Fruit fly (Drosophila melanogaster): Measurements from ENCODE around the gene CG31140.

The CG31140 gene

DNA sequence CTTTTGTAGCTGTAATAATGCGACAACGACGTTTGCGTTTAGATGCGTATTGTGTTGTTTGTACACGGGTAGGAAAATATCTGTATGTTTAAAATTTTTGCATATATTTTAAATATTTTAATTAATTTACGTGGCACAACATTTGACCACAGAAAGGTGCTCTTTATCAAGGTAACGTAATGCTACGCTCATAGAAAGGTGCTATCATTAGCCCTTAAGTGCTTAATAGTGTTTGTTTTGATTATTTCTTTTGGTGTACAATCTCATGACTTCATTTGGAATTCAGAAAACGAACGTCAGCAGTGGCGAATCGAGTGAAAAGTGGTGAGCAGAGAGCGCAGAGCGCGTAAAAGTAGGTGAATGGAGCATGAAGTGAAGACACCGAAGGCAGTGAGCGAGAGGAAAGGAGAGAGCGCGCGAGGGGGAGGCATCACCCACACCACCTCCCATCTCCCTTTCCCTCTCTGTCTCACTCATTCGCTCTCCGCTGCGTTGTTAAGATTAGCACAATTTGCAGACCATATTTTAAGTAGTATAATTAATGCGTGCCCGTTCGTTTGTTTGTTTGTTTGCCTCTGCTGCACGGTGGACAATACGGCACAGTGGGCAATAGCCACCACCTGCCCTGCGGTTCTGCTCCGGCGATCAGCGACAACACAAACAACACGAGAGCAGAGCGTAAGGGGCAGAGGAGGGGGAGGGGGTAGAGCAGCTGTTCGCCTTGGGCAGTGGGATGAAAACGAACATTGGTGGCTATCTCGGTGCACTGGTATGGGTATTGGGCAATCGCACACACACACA lies 41.1 kb upstream of the CG31140 start (continued):
- TF ChIP-seq vfl (GFP tag; optimal IDR thresholded peaks at IDR 0.05) (no peak), wor (GFP tag; IDR thresholded peaks at IDR 0.05) (no peak), BEAF-32 (GFP tag; optimal IDR thresholded peaks at IDR 0.05) (no peak), CG13287 (GFP tag; IDR thresholded peaks at IDR 0.05; ENCODE audit: partially characterized antibody) (peak; percentile 5), CG7786 (GFP tag; optimal IDR thresholded peaks at IDR 0.05) (no peak), Trl (optimal IDR thresholded peaks at IDR 0.05) (peak; percentile 65 to 79), Trl (GFP tag; optimal IDR thresholded peaks at IDR 0.05) (no peak), CG33213 (GFP tag; optimal IDR thresholded peaks at IDR 0.05) (no peak), CrebB (tag; optimal IDR thresholded peaks at IDR 0.05) (peak; percentile 33), CG10979 (tag; optimal IDR thresholded peaks at IDR 0.05) (peak; percentile 27), Nf-YB (GFP tag; optimal IDR thresholded peaks at IDR 0.05) (no peak), sens (GFP tag) (peak; percentile 80), CG18011 (GFP tag; optimal IDR thresholded peaks at IDR 0.05) (no peak), Myb (GFP tag; optimal IDR thresholded peaks at IDR 0.05) (no peak), CG12155 (GFP tag; optimal IDR thresholded peaks at IDR 0.05) (no peak), toy (GFP tag; IDR thresholded peaks at IDR 0.05) (no peak), CG6689 (GFP tag; IDR thresholded peaks at IDR 0.05) (peak; percentile 81), unpg (GFP tag; optimal IDR thresholded peaks at IDR 0.05) (peak; percentile 73), Mad (GFP tag; optimal IDR thresholded peaks at IDR 0.05) (no peak), bbx (GFP tag; IDR thresholded peaks at IDR 0.05; ENCODE audit: partially characterized antibody) (peak; percentile 50), nerfin-2 (GFP tag; IDR thresholded peaks at IDR 0.05; ENCODE audit: partially characterized antibody) (no peak), pb (GFP tag; optimal IDR thresholded peaks at IDR 0.05) (peak; percentile 23), Poxn (GFP tag; IDR thresholded peaks at IDR 0.05) (no peak), twi (tag; optimal IDR thresholded peaks at IDR 0.05) (peak; percentile 15), p53 (GFP tag; optimal IDR thresholded peaks at IDR 0.05) (no peak), CG1529 (GFP tag; optimal IDR thresholded peaks at IDR 0.05) (no peak), CG17328 (GFP tag; IDR thresholded peaks at IDR 0.05) (peak; percentile 62), hbn (GFP tag; IDR thresholded peaks at IDR 0.05; ENCODE audit: partially characterized antibody) (peak; percentile 21; the same call in 1 of the 2 replicates), pum (GFP tag; optimal IDR thresholded peaks at IDR 0.05) (no peak), Hey (tag; optimal IDR thresholded peaks at IDR 0.05) (peak; percentile 56), Sox100B (GFP tag; optimal IDR thresholded peaks at IDR 0.05) (peak; percentile 36), kni (GFP tag; optimal IDR thresholded peaks at IDR 0.05) (peak; percentile 81), CG13894 (tag; optimal IDR thresholded peaks at IDR 0.05) (no peak), CG3726 (GFP tag; IDR thresholded peaks at IDR 0.05) (no peak), CG12299 (tag; optimal IDR thresholded peaks at IDR 0.05) (no peak), CG32767 (GFP tag; IDR thresholded peaks at IDR 0.05) (peak; percentile 23; the same call in 1 of the 2 replicates), CG11560 (tag; IDR thresholded peaks at IDR 0.05) (no peak), Blimp-1 (GFP tag; optimal IDR thresholded peaks at IDR 0.05) (peak; percentile 38), CG10267 (tag; optimal IDR thresholded peaks at IDR 0.05) (no peak), CG31224 (GFP tag; IDR thresholded peaks at IDR 0.05) (peak; percentile 43; the same call in 1 of the 2 replicates), Atf3 (GFP tag; optimal IDR thresholded peaks at IDR 0.05) (no peak), CG6791 (GFP tag; IDR thresholded peaks at IDR 0.05; ENCODE audit: partially characterized antibody) (no peak), CG11696 (GFP tag; IDR thresholded peaks at IDR 0.05) (no peak), hkb (optimal IDR thresholded peaks at IDR 0.05) (no peak), hkb (GFP tag; IDR thresholded peaks at IDR 0.05) (peak; percentile 64), CG30020 (tag; optimal IDR thresholded peaks at IDR 0.05) (no peak), trem (tag; optimal IDR thresholded peaks at IDR 0.05) (peak; percentile 8), Usf (GFP tag; optimal IDR thresholded peaks at IDR 0.05) (no peak), Gug (GFP tag; IDR thresholded peaks at IDR 0.05) (peak; percentile 39; the same call in 2 of the 4 replicates), amos (GFP tag; IDR thresholded peaks at IDR 0.05; ENCODE audit: partially characterized antibody) (no peak)

Data from whole organism, embryonic.